Fruit fly (Drosophila melanogaster): ENCODE data around the gene RFeSP.

Gene RFeSP

dm6 chr2L:1629206-1629959 lies 15.4 kb upstream of the RFeSP start (continued):
- peak; percentile 7 for TF ChIP-seq CG7987 (GFP tag; optimal IDR thresholded peaks at IDR 0.05)
- TF ChIP-seq Awh (GFP tag; IDR thresholded peaks at IDR 0.05), result no peak
- no peak for TF ChIP-seq CG14860 (GFP tag; IDR thresholded peaks at IDR 0.05; ENCODE audit: partially characterized antibody)
- peak; percentile 79 for TF ChIP-seq slbo (GFP tag; IDR thresholded peaks at IDR 0.05)
- TF ChIP-seq Bgb (GFP tag; IDR thresholded peaks at IDR 0.05; ENCODE audit: partially characterized antibody), result no peak
- TF ChIP-seq CG13296 (GFP tag; optimal IDR thresholded peaks at IDR 0.05), result peak; percentile 39
- no peak for TF ChIP-seq CG7745 (tag; optimal IDR thresholded peaks at IDR 0.05)
- TF ChIP-seq zen (tag; optimal IDR thresholded peaks at IDR 0.05), result no peak
- peak; percentile 71; the same call in 2 of the 3 replicates for TF ChIP-seq CG11695 (GFP tag; IDR thresholded peaks at IDR 0.05)
- 0 out of 3 replicates have a peak, but pooled peaks have one; percentile 32 for TF ChIP-seq CG11560 (tag; IDR thresholded peaks at IDR 0.05)
- TF ChIP-seq bsh (GFP tag; optimal IDR thresholded peaks at IDR 0.05), result peak in 1 of 2 experiments; percentile 26
- no peak for TF ChIP-seq zf30C (GFP tag; optimal IDR thresholded peaks at IDR 0.05)
- peak; percentile 45; the same call in 1 of the 2 replicates for TF ChIP-seq ranshi (GFP tag; IDR thresholded peaks at IDR 0.05)
- no peak for TF ChIP-seq CkIIα-i1 (GFP tag; IDR thresholded peaks at IDR 0.05)
- TF ChIP-seq Lim3 (GFP tag; IDR thresholded peaks at IDR 0.05), result no peak
- TF ChIP-seq CG10979 (tag; optimal IDR thresholded peaks at IDR 0.05), result no peak
- TF ChIP-seq CG17359 (tag; optimal IDR thresholded peaks at IDR 0.05), result peak; percentile 44
- no peak for TF ChIP-seq jumu (GFP tag; optimal IDR thresholded peaks at IDR 0.05)
- TF ChIP-seq sug (tag; optimal IDR thresholded peaks at IDR 0.05), result peak; percentile 41
- peak; percentile 38; the same call in 1 of the 2 replicates for TF ChIP-seq CG11247 (GFP tag; IDR thresholded peaks at IDR 0.05)
- peak; percentile 22; the same call in 1 of the 2 replicates for TF ChIP-seq MBD-R2 (GFP tag; IDR thresholded peaks at IDR 0.05)
- TF ChIP-seq CG11093 (GFP tag; IDR thresholded peaks at IDR 0.05), result 0 out of 3 replicates have a peak, but pooled peaks have one; percentile 22
- TF ChIP-seq Hmr (GFP tag; optimal IDR thresholded peaks at IDR 0.05), result peak; percentile 80
- no peak for TF ChIP-seq Ets97D (GFP tag; optimal IDR thresholded peaks at IDR 0.05)
- no peak for TF ChIP-seq pb (GFP tag; optimal IDR thresholded peaks at IDR 0.05)
- peak; percentile 69 for TF ChIP-seq NfI (GFP tag; optimal IDR thresholded peaks at IDR 0.05)
- peak; percentile 60 for TF ChIP-seq Rx (GFP tag; IDR thresholded peaks at IDR 0.05)
- no peak for TF ChIP-seq chm (GFP tag; IDR thresholded peaks at IDR 0.05)
- TF ChIP-seq stc (GFP tag; IDR thresholded peaks at IDR 0.05), result no peak
- TF ChIP-seq HLH54F (GFP tag; optimal IDR thresholded peaks at IDR 0.05), result peak; percentile 39
- no peak for TF ChIP-seq ro (GFP tag; IDR thresholded peaks at IDR 0.05)
- no peak for TF ChIP-seq CG6683 (GFP tag; optimal IDR thresholded peaks at IDR 0.05)
- TF ChIP-seq CG17568 (GFP tag; optimal IDR thresholded peaks at IDR 0.05), result no peak
- TF ChIP-seq CG15269 (tag; optimal IDR thresholded peaks at IDR 0.05), result peak; percentile 76
- TF ChIP-seq gt (GFP tag; IDR thresholded peaks at IDR 0.05), result no peak
- peak; percentile 50; the same call in 1 of the 2 replicates for TF ChIP-seq crol (GFP tag; IDR thresholded peaks at IDR 0.05)
- peak; percentile 70 for TF ChIP-seq gsb (GFP tag; IDR thresholded peaks at IDR 0.05)
- no peak for TF ChIP-seq CG31388 (GFP tag; optimal IDR thresholded peaks at IDR 0.05)
- peak; percentile 62 for TF ChIP-seq CG8924 (tag; optimal IDR thresholded peaks at IDR 0.05)
- TF ChIP-seq onecut (GFP tag; IDR thresholded peaks at IDR 0.05), result 0 out of 2 replicates have a peak, but pooled peaks have one; percentile 7
- no peak for TF ChIP-seq dmrt11E (tag; optimal IDR thresholded peaks at IDR 0.05)
- peak; percentile 66 for TF ChIP-seq Ptx1 (GFP tag; IDR thresholded peaks at IDR 0.05)
- TF ChIP-seq seq (GFP tag; IDR thresholded peaks at IDR 0.05), result peak; percentile 42; the same call in 1 of the 2 replicates
- peak; percentile 31 for TF ChIP-seq tap (tag; optimal IDR thresholded peaks at IDR 0.05)
- peak; percentile 87 for TF ChIP-seq Atf6 (GFP tag; IDR thresholded peaks at IDR 0.05)
- peak; percentile 78 for TF ChIP-seq CG7372 (GFP tag; IDR thresholded peaks at IDR 0.05)
- TF ChIP-seq croc (GFP tag; conservative IDR thresholded peaks at IDR 0.05), result no peak
- TF ChIP-seq Kr (GFP tag; optimal IDR thresholded peaks at IDR 0.05), result no peak
- no peak for TF ChIP-seq sens-2 (GFP tag; IDR thresholded peaks at IDR 0.05)
- TF ChIP-seq CG3065 (GFP tag; optimal IDR thresholded peaks at IDR 0.05), result no peak

Data from whole organism, embryonic.